Worm (Caenorhabditis elegans) whole organism, late embryonic: Measurements from ENCODE around the gene F21F8.5.

Source experiments
- T23F11.4 ChIP-seq: fragments of 200-800 bp; sonication (Bioruptor generic); optimal IDR thresholded peaks from 2 replicates; lab custom pipeline; 2018; ENCODE audit warnings: mild to moderate bottlenecking, missing genetic modification characterization, missing compliant biosample characterization
- ama-1 ChIP-seq: fragments of 150-350 bp; optimal IDR thresholded peaks from 2 replicates; lab custom pipeline; 2014
- pha-4 ChIP-seq: fragments of 150-350 bp; optimal IDR thresholded peaks from 2 replicates; lab custom pipeline; 2018; ENCODE audit warnings: missing biosample characterization, missing genetic modification reagents, missing genetic modification characterization
- zip-5 ChIP-seq: sonication (generic microtip); optimal IDR thresholded peaks from 2 replicates; lab custom pipeline; 2016; ENCODE audit warnings: missing genetic modification characterization, missing compliant biosample characterization

ce11 chrV:8297504-8297903 lies 31.4 kb upstream of the F21F8.5 start, which contains the start of gene W02D7.4:
- TF ChIP-seq pha-4 (tag; lab: Kevin White, UChicago) (no peak), ama-1 (lab: Kevin White, UChicago) (no peak), zip-5 (tag; lab: Kevin White, UChicago) (no peak), T23F11.4 (GFP tag; lab: Kevin White, UChicago) (no peak)
